Worm (Caenorhabditis elegans): ENCODE data around the gene C25H3.15.

The C25H3.15 gene

DNA sequence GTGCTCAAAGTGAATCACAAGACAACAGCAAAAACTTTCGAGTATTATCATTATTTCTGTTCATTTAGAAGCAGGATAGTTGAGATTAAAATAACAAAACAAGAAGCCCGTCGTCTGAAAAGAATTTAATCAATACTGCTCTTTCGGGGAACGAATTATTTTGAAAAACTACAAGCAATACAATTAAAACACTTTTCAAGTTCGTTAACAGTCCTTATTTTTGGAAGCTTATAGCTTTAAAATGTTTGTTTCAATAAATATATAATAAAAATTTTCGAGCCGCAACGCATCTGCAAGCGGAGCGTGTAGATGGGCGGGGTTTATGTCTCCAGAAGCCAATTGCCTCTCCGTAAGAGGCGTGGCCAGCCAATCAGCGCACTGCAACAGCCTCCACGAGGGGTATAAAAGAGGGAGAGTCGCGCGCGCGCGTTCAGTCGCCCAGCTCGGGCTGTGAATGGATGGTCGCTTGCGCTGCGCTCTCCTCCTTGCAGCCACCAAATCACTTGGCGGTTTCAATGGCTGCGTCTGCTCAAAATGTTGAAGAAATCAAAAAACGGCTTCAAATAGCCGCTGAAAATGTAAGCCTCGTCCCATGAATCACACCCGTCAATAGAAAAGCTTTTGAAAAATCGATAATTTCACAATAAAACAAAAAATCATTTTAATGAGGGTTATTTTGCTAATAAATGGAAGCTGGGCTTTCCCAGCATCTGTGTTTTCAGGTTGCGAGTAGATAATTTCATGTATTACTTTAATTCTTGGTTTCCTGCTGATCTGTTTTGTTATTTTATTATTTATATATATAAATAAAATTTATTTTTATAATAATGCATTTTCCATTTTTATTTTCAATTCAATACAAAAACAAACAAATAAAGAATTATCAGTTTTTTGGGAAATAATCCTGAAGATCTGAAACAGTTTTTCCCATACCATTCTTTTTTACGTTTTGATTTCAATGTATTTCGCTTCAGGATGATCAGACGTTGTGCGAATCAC, 4.1 kb upstream of the C25H3.15 start, which contains the start of the genes ift-43 and mdt-26 (continued):
- peak; percentile 95 for TF ChIP-seq egl-43 (GFP tag; IDR thresholded peaks at IDR 0.05)
- peak; percentile 70 for TF ChIP-seq nhr-102 (tag; optimal IDR thresholded peaks at IDR 0.05)
- no peak for TF ChIP-seq Y5F2A.4 (GFP tag; optimal IDR thresholded peaks at IDR 0.05)
- TF ChIP-seq php-3 (GFP tag; IDR thresholded peaks at IDR 0.05), result peak; percentile 50; the same call in 1 of the 2 replicates
- no peak for TF ChIP-seq mxl-2 (GFP tag; conservative IDR thresholded peaks at IDR 0.05)
- TF ChIP-seq ceh-62 (tag; optimal IDR thresholded peaks at IDR 0.05), result no peak
- TF ChIP-seq sdz-12 (GFP tag; optimal IDR thresholded peaks at IDR 0.05), result no peak
- TF ChIP-seq nhr-25 (tag; optimal IDR thresholded peaks at IDR 0.05; ENCODE audit: borderline replicate concordance, insufficient read depth), result peak; percentile 61
- TF ChIP-seq unc-39 (tag; optimal IDR thresholded peaks at IDR 0.05), result no peak

DNA sequence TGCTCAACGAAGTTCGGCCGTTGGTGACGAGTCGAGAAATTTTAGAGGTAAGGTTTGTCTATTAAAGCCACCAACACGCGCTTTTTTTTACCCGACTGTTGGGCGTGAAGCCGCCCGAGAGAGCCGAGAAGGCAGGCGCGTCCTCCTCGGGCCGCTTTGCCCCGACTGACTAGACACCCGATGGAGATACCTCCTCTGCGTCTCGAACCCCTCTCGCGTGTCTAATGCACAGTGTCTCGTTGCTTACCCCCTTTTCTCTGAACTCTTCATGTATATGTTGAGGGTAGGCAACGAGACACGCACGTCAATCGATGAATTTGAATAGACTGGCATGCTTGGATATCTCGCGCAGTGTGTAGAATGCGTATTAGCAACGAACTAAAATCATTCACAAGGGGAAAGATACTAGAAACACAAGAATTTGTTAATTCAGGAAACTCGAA, 3.4 kb upstream of the C25H3.15 start:
- TF ChIP-seq mes-2 (tag; optimal IDR thresholded peaks at IDR 0.05; ENCODE audit: poor library complexity, severe bottlenecking), result peak; percentile 86
- peak; percentile 34; the same call in 1 of the 2 replicates for TF ChIP-seq ceh-44 (GFP tag; IDR thresholded peaks at IDR 0.05)
- peak; percentile 76 for TF ChIP-seq ceh-28 (tag; optimal IDR thresholded peaks at IDR 0.05)
- TF ChIP-seq zfp-3 (GFP tag; conservative IDR thresholded peaks at IDR 0.05), result peak; percentile 98
- TF ChIP-seq fos-1 (tag; optimal IDR thresholded peaks at IDR 0.05), result no peak
- TF ChIP-seq T26A8.4 (GFP tag; IDR thresholded peaks at IDR 0.05), result peak; percentile 97
- peak; percentile 69 for TF ChIP-seq duxl-1 (tag; optimal IDR thresholded peaks at IDR 0.05; ENCODE audit: poor library complexity)
- peak; percentile 81 for TF ChIP-seq Y5F2A.4 (GFP tag; optimal IDR thresholded peaks at IDR 0.05)
- TF ChIP-seq R02D3.7 (tag; optimal IDR thresholded peaks at IDR 0.05), result no peak
- peak; percentile 17 for TF ChIP-seq F10B5.3 (tag; optimal IDR thresholded peaks at IDR 0.05)
- peak; percentile 99 for TF ChIP-seq aha-1 (tag)
- TF ChIP-seq Y75B8A.6 (GFP tag; IDR thresholded peaks at IDR 0.05), result peak; percentile 98
- peak; percentile 99 for TF ChIP-seq set-16 (GFP tag; IDR thresholded peaks at IDR 0.05)
- TF ChIP-seq nhr-77 (tag; optimal IDR thresholded peaks at IDR 0.05), result peak; percentile 79
- TF ChIP-seq jun-1 (tag; optimal IDR thresholded peaks at IDR 0.05), result peak; percentile 33
- TF ChIP-seq tra-1 (GFP tag; IDR thresholded peaks at IDR 0.05), result peak; percentile 97
- TF ChIP-seq hif-1 (tag; optimal IDR thresholded peaks at IDR 0.05), result peak; percentile 31 to 94
- peak; percentile 94 for TF ChIP-seq F44E2.7 (GFP tag; IDR thresholded peaks at IDR 0.05)
- TF ChIP-seq nhr-6 (tag; optimal IDR thresholded peaks at IDR 0.05), result peak; percentile 40
- peak; percentile 99 for TF ChIP-seq ctbp-1 (GFP tag; IDR thresholded peaks at IDR 0.05)
- peak; percentile 99 for TF ChIP-seq egl-43 (GFP tag; IDR thresholded peaks at IDR 0.05)
- TF ChIP-seq nhr-10 (tag; optimal IDR thresholded peaks at IDR 0.05), result peak; percentile 77
- TF ChIP-seq ztf-7 (tag; optimal IDR thresholded peaks at IDR 0.05), result peak; percentile 9
- TF ChIP-seq php-3 (GFP tag; IDR thresholded peaks at IDR 0.05), result peak; percentile 90
- peak; percentile 94 for TF ChIP-seq D1046.2 (GFP tag; IDR thresholded peaks at IDR 0.05)
- no peak for TF ChIP-seq snpc-4 (tag; optimal IDR thresholded peaks at IDR 0.05)
- peak; percentile 97 for TF ChIP-seq vab-7 (GFP tag; IDR thresholded peaks at IDR 0.05)
- TF ChIP-seq saeg-2 (GFP tag; IDR thresholded peaks at IDR 0.05), result peak; percentile 95
- TF ChIP-seq snpc-1.2 (GFP tag; IDR thresholded peaks at IDR 0.05), result peak; percentile 94
- peak; percentile 62 for TF ChIP-seq skn-1 (tag; optimal IDR thresholded peaks at IDR 0.05)
- TF ChIP-seq nhr-28 (tag; optimal IDR thresholded peaks at IDR 0.05), result peak; percentile 55
- TF ChIP-seq lin-29 (GFP tag; IDR thresholded peaks at IDR 0.05), result peak; percentile 89
- peak; percentile 97 for TF ChIP-seq gei-8 (GFP tag; optimal IDR thresholded peaks at IDR 0.05)
- TF ChIP-seq daf-12 (tag; optimal IDR thresholded peaks at IDR 0.05), result no peak
- TF ChIP-seq zfp-2 (tag; optimal IDR thresholded peaks at IDR 0.05), result peak; percentile 57
- TF ChIP-seq ZK546.5 (tag; optimal IDR thresholded peaks at IDR 0.05), result no peak
- no peak for TF ChIP-seq cey-2 (tag; optimal IDR thresholded peaks at IDR 0.05; ENCODE audit: borderline replicate concordance, insufficient read depth)
- no peak for TF ChIP-seq lin-39 (tag; optimal IDR thresholded peaks at IDR 0.05)
- TF ChIP-seq pha-4 (GFP tag; IDR thresholded peaks at IDR 0.05), result peak; percentile 98
- no peak for TF ChIP-seq pha-4 (tag; optimal IDR thresholded peaks at IDR 0.05)
- peak; percentile 95 for TF ChIP-seq lim-7 (GFP tag; IDR thresholded peaks at IDR 0.05)
